Worm (Caenorhabditis elegans) whole organism, late embryonic: ENCODE data around the gene Y45F10B.12.

Experiments
- ama-1 ChIP-seq: fragments of 150-350 bp; optimal IDR thresholded peaks from 2 replicates; lab custom pipeline; 2014
- ceh-19 ChIP-seq: fragments of 200-800 bp; sonication (Bioruptor generic); optimal IDR thresholded peaks from 2 replicates; lab custom pipeline; 2018; ENCODE audit warnings: mild to moderate bottlenecking, missing genetic modification characterization, missing compliant biosample characterization
- ceh-22 ChIP-seq: sonication (generic microtip); optimal IDR thresholded peaks from 2 replicates; lab custom pipeline; 2017; ENCODE audit warnings: missing biosample characterization, missing genetic modification characterization
- ceh-34 ChIP-seq: sonication (generic microtip); optimal IDR thresholded peaks from 2 replicates; lab custom pipeline; 2016; ENCODE audit warnings: mild to moderate bottlenecking, missing genetic modification characterization, missing compliant biosample characterization
- ceh-48 ChIP-seq: sonication (generic microtip); optimal IDR thresholded peaks from 2 replicates; lab custom pipeline; 2016; ENCODE audit warnings: missing genetic modification characterization, inconsistent platforms, missing compliant biosample characterization
- fkh-10 ChIP-seq: fragments of 150-350 bp; optimal IDR thresholded peaks from 2 replicates; lab custom pipeline; 2014; ENCODE audit warnings: missing biosample characterization, missing genetic modification reagents, missing genetic modification characterization
- hlh-8 ChIP-seq: sonication (generic microtip); optimal IDR thresholded peaks from 2 replicates; lab custom pipeline; 2016; ENCODE audit warnings: missing genotype, missing genetic modification characterization, missing compliant biosample characterization
- pag-3 ChIP-seq: sonication (generic microtip); optimal IDR thresholded peaks from 2 replicates; lab custom pipeline; 2016; ENCODE audit warnings: missing compliant biosample characterization, missing genetic modification characterization, borderline replicate concordance

The Y45F10B.12 gene

DNA sequence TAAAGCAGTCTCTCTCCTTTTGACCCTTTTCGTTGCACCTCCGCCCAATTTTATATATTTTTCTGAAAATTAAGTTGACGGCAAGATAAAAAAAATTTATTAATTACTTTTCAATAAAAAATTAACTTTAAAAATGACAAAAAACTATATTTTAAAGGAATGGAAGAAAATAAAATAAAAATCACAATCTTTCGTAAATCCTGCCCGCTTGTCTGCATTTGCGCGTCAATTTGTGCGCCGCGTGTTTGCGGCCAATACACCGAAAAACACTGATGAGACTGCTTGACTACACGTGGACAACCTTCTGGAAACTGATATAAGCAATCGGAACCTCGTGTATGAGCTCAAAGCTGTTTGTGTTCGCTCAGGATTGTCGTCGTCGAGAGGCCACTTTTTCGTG, 49.7 kb downstream of the Y45F10B.12 start, which contains the start of gene C08F11.7:
Gene C08F11.7, plus strand, starts transcription at position 301 of the 400 bp plus-strand sequence.
- TF ChIP-seq pag-3 (tag; lab: Kevin White, UChicago) (no peak), ceh-22 (no peak), ama-1 (lab: Kevin White, UChicago) (no peak), fkh-10 (GFP tag; lab: Kevin White, UChicago) (no peak), hlh-8 (tag; lab: Kevin White, UChicago) (no peak), ceh-19 (GFP tag; lab: Kevin White, UChicago) (no peak), ceh-48 (no peak), ceh-34 (no peak)
